Worm (Caenorhabditis elegans) whole organism, midembryonic: ENCODE results near the gene F46H5.11.

ENCODE experiments used
- T22C8.4 ChIP-seq: fragments of 200-800 bp; sonication (Bioruptor generic); IDR thresholded peaks from 2 replicates; pipeline ENCODE4 v1.3.6; 2022; ENCODE audit warnings: missing genetic modification characterization, missing compliant biosample characterization
- cog-1 ChIP-seq: sonication (generic microtip); optimal IDR thresholded peaks from 2 replicates; lab custom pipeline; 2016; ENCODE audit warnings: missing genetic modification characterization, missing compliant biosample characterization
- flt-1 ChIP-seq: fragments of 200-800 bp; sonication (Bioruptor generic); IDR thresholded peaks from 2 replicates; pipeline ENCODE4 v1.3.6; 2022; ENCODE audit warnings: missing genetic modification characterization, missing compliant biosample characterization
- klf-2 ChIP-seq: fragments of 200-800 bp; sonication (Bioruptor generic); conservative IDR thresholded peaks from 2 replicates; pipeline ENCODE4 v1.3.6; 2022; ENCODE audit warnings: missing genetic modification reagents, missing genetic modification characterization, missing compliant biosample characterization
- med-1 ChIP-seq: sonication (generic microtip); optimal IDR thresholded peaks from 2 replicates; lab custom pipeline; 2017; ENCODE audit warnings: missing genetic modification characterization, mild to moderate bottlenecking, missing compliant biosample characterization, antibody characterized with exemption, missing genetic modification reagents; ENCODE audit not compliant: insufficient read depth
- ref-1 ChIP-seq: fragments of 200-800 bp; sonication (Bioruptor generic); conservative IDR thresholded peaks from 2 replicates; pipeline ENCODE4 v1.3.6; 2022; ENCODE audit warnings: missing genetic modification reagents, missing genetic modification characterization, missing compliant biosample characterization
- tab-1 ChIP-seq: fragments of 200-800 bp; sonication (Bioruptor generic); IDR thresholded peaks from 2 replicates; pipeline ENCODE4 v1.3.6; 2022; ENCODE audit warnings: missing genetic modification characterization, missing compliant biosample characterization
- ztf-23 ChIP-seq: fragments of 200-800 bp; sonication (Bioruptor generic); IDR thresholded peaks from 2 replicates; pipeline ENCODE4 v1.3.6; 2022; ENCODE audit warnings: missing genetic modification reagents, missing genetic modification characterization, missing compliant biosample characterization
- ztf-29 ChIP-seq: fragments of 200-800 bp; sonication (Bioruptor generic); IDR thresholded peaks from 2 replicates; pipeline ENCODE4 v1.3.6; 2022; ENCODE audit warnings: missing genetic modification reagents, missing genetic modification characterization, missing compliant biosample characterization

DNA sequence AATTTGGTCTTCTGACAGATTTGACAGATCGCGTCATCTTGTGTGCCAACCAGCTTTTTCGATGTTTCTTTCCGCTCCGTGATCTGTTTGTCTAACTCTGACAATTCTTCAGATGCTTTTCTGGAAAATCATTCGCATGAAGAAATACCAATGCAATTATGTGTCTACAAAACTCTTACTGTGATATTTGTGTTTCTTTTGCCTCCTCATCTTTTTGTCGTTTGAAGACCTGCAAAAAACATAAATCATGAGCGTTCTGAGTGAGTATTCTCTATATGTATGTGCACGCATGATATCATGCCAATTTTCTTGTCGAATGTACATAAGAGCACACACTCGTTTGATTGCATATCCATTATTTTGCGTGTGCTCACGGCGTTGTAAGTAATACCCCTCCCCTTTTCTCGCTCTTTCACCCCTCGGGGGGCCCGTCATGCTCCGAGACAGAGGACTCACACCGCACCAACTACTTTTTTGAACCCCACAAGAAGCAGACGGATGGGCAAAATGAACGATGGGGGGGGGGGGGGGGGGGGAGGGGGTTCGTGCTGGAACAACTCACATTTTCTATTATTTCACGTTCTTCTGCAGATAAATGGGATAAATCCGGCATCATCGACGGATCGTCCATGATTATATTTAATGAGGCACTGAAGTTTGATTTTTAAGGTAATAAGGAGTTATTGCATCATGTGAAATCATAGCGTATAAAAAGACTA, 8.0 kb upstream of the F46H5.11 start, which contains the start of gene unc-10:
- TF ChIP-seq ref-1 (GFP tag; lab: Robert Waterston, UW) (no peak), flt-1 (GFP tag; lab: Robert Waterston, UW) (no peak), cog-1 (tag; lab: Kevin White, UChicago) (no peak), ztf-29 (GFP tag; lab: Robert Waterston, UW) (no peak), tab-1 (GFP tag; lab: Robert Waterston, UW) (no peak), klf-2 (GFP tag; lab: Robert Waterston, UW) (no peak), med-1 (no peak), T22C8.4 (no peak), ztf-23 (GFP tag; lab: Robert Waterston, UW) (no peak)
